Fruit fly (Drosophila melanogaster): ENCODE results near the gene cyst.

The cyst gene

dm6 chr2L:19530092-19530491 is 21.5 kb upstream of the cyst start, which contains the start of gene CG10165 (continued):
- TF ChIP-seq CG7372 (GFP tag; IDR thresholded peaks at IDR 0.05) (no peak), CG2120 (GFP tag; optimal IDR thresholded peaks at IDR 0.05) (peak; percentile 21), pho (GFP tag; optimal IDR thresholded peaks at IDR 0.05) (no peak), Ravus (GFP tag; IDR thresholded peaks at IDR 0.05) (no peak), trh (GFP tag; optimal IDR thresholded peaks at IDR 0.05) (no peak), CG10321 (GFP tag; IDR thresholded peaks at IDR 0.05) (no peak), seq (GFP tag; IDR thresholded peaks at IDR 0.05) (no peak), CG1792 (GFP tag; optimal IDR thresholded peaks at IDR 0.05) (no peak), disco-r (GFP tag; optimal IDR thresholded peaks at IDR 0.05) (no peak), CG10565 (GFP tag; optimal IDR thresholded peaks at IDR 0.05) (no peak), Lhr (GFP tag; optimal IDR thresholded peaks at IDR 0.05) (no peak), CG10274 (GFP tag; optimal IDR thresholded peaks at IDR 0.05) (no peak), lab (GFP tag; optimal IDR thresholded peaks at IDR 0.05) (no peak), hkb (optimal IDR thresholded peaks at IDR 0.05) (no peak), hkb (GFP tag; IDR thresholded peaks at IDR 0.05) (no peak), ac (GFP tag; optimal IDR thresholded peaks at IDR 0.05) (no peak), Atf-2 (GFP tag; optimal IDR thresholded peaks at IDR 0.05) (no peak), Atf6 (GFP tag; IDR thresholded peaks at IDR 0.05) (peak; percentile 45; the same call in 1 of the 2 replicates), CG15479 (GFP tag; optimal IDR thresholded peaks at IDR 0.05) (no peak), CG7271 (tag; optimal IDR thresholded peaks at IDR 0.05) (no peak), Med (GFP tag) (peak; percentile 60), CG6654 (GFP tag; optimal IDR thresholded peaks at IDR 0.05) (no peak), fu2 (GFP tag; optimal IDR thresholded peaks at IDR 0.05) (no peak), CG2712 (tag; optimal IDR thresholded peaks at IDR 0.05) (no peak), aop (GFP tag; IDR thresholded peaks at IDR 0.05) (no peak), Fer1 (GFP tag; optimal IDR thresholded peaks at IDR 0.05) (peak; percentile 2), Pdp1 (GFP tag; optimal IDR thresholded peaks at IDR 0.05) (peak in 1 of 2 experiments; percentile 44), vnd (GFP tag; IDR thresholded peaks at IDR 0.05; ENCODE audit: partially characterized antibody) (no peak), pros (GFP tag; optimal IDR thresholded peaks at IDR 0.05) (no peak), D19A (tag; optimal IDR thresholded peaks at IDR 0.05) (no peak), wor (GFP tag; IDR thresholded peaks at IDR 0.05) (no peak), CG10654 (GFP tag; optimal IDR thresholded peaks at IDR 0.05) (no peak), CG10979 (tag; optimal IDR thresholded peaks at IDR 0.05) (no peak), CG13775 (GFP tag; optimal IDR thresholded peaks at IDR 0.05) (no peak), CG4424 (GFP tag; optimal IDR thresholded peaks at IDR 0.05) (no peak), esg (GFP tag; conservative IDR thresholded peaks at IDR 0.05) (no peak), CG18476 (GFP tag; optimal IDR thresholded peaks at IDR 0.05) (no peak), ssp (GFP tag; IDR thresholded peaks at IDR 0.05) (no peak), CG3847 (GFP tag; IDR thresholded peaks at IDR 0.05) (no peak; the same call in 1 of the 2 replicates), CG11723 (GFP tag; optimal IDR thresholded peaks at IDR 0.05) (no peak), Hmr (GFP tag; optimal IDR thresholded peaks at IDR 0.05) (no peak), oc (tag; optimal IDR thresholded peaks at IDR 0.05) (no peak), chif (GFP tag; optimal IDR thresholded peaks at IDR 0.05) (no peak), ab (GFP tag; optimal IDR thresholded peaks at IDR 0.05) (no peak), CG1024 (GFP tag; IDR thresholded peaks at IDR 0.05) (no peak), kah (GFP tag; optimal IDR thresholded peaks at IDR 0.05) (no peak), CG8478 (optimal IDR thresholded peaks at IDR 0.05) (no peak), cg (GFP tag; optimal IDR thresholded peaks at IDR 0.05) (no peak), ranshi (GFP tag; IDR thresholded peaks at IDR 0.05) (no peak), Tbp (GFP tag; optimal IDR thresholded peaks at IDR 0.05) (no peak), zen2 (GFP tag; IDR thresholded peaks at IDR 0.05; ENCODE audit: partially characterized antibody) (no peak), amos (GFP tag; IDR thresholded peaks at IDR 0.05; ENCODE audit: partially characterized antibody) (no peak), CG10543 (GFP tag; optimal IDR thresholded peaks at IDR 0.05) (no peak)
